Fruit fly (Drosophila melanogaster): ENCODE measurements around the gene CG3402.
A peak's percentile ranks its signal among the peaks of the same experiment; 100 is the strongest.

Gene CG3402

dm6 chr3L:648155-649024 lies 4.3 kb downstream of the CG3402 start, which contains the start of gene Gale (continued):
- TF ChIP-seq bowl (GFP tag; IDR thresholded peaks at IDR 0.05), result no peak; the same call in 1 of the 2 replicates
- no peak for TF ChIP-seq seq (GFP tag; IDR thresholded peaks at IDR 0.05)
- TF ChIP-seq peb (GFP tag; IDR thresholded peaks at IDR 0.05), result no peak
- TF ChIP-seq amos (GFP tag; IDR thresholded peaks at IDR 0.05; ENCODE audit: partially characterized antibody), result peak; percentile 73
- TF ChIP-seq nmo (GFP tag; optimal IDR thresholded peaks at IDR 0.05), result no peak
- no peak for TF ChIP-seq CG11398 (GFP tag; optimal IDR thresholded peaks at IDR 0.05)
- TF ChIP-seq CG7963 (GFP tag; IDR thresholded peaks at IDR 0.05; ENCODE audit: partially characterized antibody), result 0 out of 3 replicates have a peak, but pooled peaks have one; percentile 12
- 0 out of 4 replicates have a peak, but pooled peaks have one; percentile 4 for TF ChIP-seq Gug (GFP tag; IDR thresholded peaks at IDR 0.05)
- TF ChIP-seq dan (GFP tag; IDR thresholded peaks at IDR 0.05), result no peak
- peak; percentile 72 for TF ChIP-seq CG34376 (GFP tag; optimal IDR thresholded peaks at IDR 0.05)
- TF ChIP-seq ttk (GFP tag; IDR thresholded peaks at IDR 0.05), result no peak
- TF ChIP-seq CG18599 (GFP tag; optimal IDR thresholded peaks at IDR 0.05), result no peak
- no peak for TF ChIP-seq CHES-1-like (GFP tag; optimal IDR thresholded peaks at IDR 0.05)
- peak; percentile 32 for TF ChIP-seq exex (tag; optimal IDR thresholded peaks at IDR 0.05)
- no peak for TF ChIP-seq CG9609 (GFP tag; optimal IDR thresholded peaks at IDR 0.05)
- TF ChIP-seq fru (optimal IDR thresholded peaks at IDR 0.05), result no peak
- peak; percentile 97 for TF ChIP-seq chinmo (GFP tag; IDR thresholded peaks at IDR 0.05; ENCODE audit: partially characterized antibody)
- TF ChIP-seq Myb (GFP tag; optimal IDR thresholded peaks at IDR 0.05), result peak; percentile 59
- no peak for TF ChIP-seq Lim3 (GFP tag; IDR thresholded peaks at IDR 0.05)
- no peak for TF ChIP-seq chn (GFP tag; optimal IDR thresholded peaks at IDR 0.05)
- TF ChIP-seq CG13287 (GFP tag; IDR thresholded peaks at IDR 0.05; ENCODE audit: partially characterized antibody), result peak; percentile 76
- no peak for TF ChIP-seq CG1529 (GFP tag; optimal IDR thresholded peaks at IDR 0.05)
- TF ChIP-seq CG16813 (GFP tag; IDR thresholded peaks at IDR 0.05; ENCODE audit: partially characterized antibody), result peak; percentile 65
- no peak for TF ChIP-seq gcm2 (GFP tag; optimal IDR thresholded peaks at IDR 0.05)
- TF ChIP-seq Poxn (GFP tag; IDR thresholded peaks at IDR 0.05), result no peak
- no peak for TF ChIP-seq tio (GFP tag; optimal IDR thresholded peaks at IDR 0.05)
- TF ChIP-seq vnd (GFP tag; IDR thresholded peaks at IDR 0.05; ENCODE audit: partially characterized antibody), result peak; percentile 53; the same call in 1 of the 3 replicates
- TF ChIP-seq CG8281 (tag; optimal IDR thresholded peaks at IDR 0.05), result no peak
- peak; percentile 43; the same call in 1 of the 2 replicates for TF ChIP-seq inv (GFP tag; IDR thresholded peaks at IDR 0.05; ENCODE audit: partially characterized antibody)
- TF ChIP-seq CG12744 (GFP tag; optimal IDR thresholded peaks at IDR 0.05), result no peak
- TF ChIP-seq Dad (GFP tag; optimal IDR thresholded peaks at IDR 0.05), result peak; percentile 30
- peak; percentile 60; the same call in 1 of the 2 replicates for TF ChIP-seq hbn (GFP tag; IDR thresholded peaks at IDR 0.05; ENCODE audit: partially characterized antibody)
- peak; percentile 71 for TF ChIP-seq Dp (GFP tag; optimal IDR thresholded peaks at IDR 0.05)
- TF ChIP-seq pnt (GFP tag; optimal IDR thresholded peaks at IDR 0.05), result no peak
- TF ChIP-seq CG42726 (GFP tag; IDR thresholded peaks at IDR 0.05; ENCODE audit: partially characterized antibody), result peak; percentile 45; the same call in 1 of the 2 replicates
- no peak for TF ChIP-seq Taf1 (GFP tag; IDR thresholded peaks at IDR 0.05)
- peak; percentile 43 for TF ChIP-seq CG2116 (GFP tag; optimal IDR thresholded peaks at IDR 0.05)
- TF ChIP-seq Hsf (GFP tag; optimal IDR thresholded peaks at IDR 0.05), result no peak
- no peak for TF ChIP-seq fd3F (GFP tag; optimal IDR thresholded peaks at IDR 0.05)
- no peak for TF ChIP-seq dm (GFP tag; optimal IDR thresholded peaks at IDR 0.05)
- TF ChIP-seq Hr3 (GFP tag; optimal IDR thresholded peaks at IDR 0.05), result no peak
- TF ChIP-seq CTCF (GFP tag; optimal IDR thresholded peaks at IDR 0.05), result peak; percentile 4
- no peak for TF ChIP-seq Hmx (GFP tag; optimal IDR thresholded peaks at IDR 0.05)
- peak; percentile 5 for TF ChIP-seq caup (GFP tag; optimal IDR thresholded peaks at IDR 0.05; ENCODE audit: severe bottlenecking)
- TF ChIP-seq Antp (GFP tag; optimal IDR thresholded peaks at IDR 0.05), result no peak
- no peak for TF ChIP-seq scrt (GFP tag; optimal IDR thresholded peaks at IDR 0.05)
- no peak for TF ChIP-seq pros (GFP tag; optimal IDR thresholded peaks at IDR 0.05)
- TF ChIP-seq ham (GFP tag; IDR thresholded peaks at IDR 0.05), result no peak
- no peak for TF ChIP-seq tin (GFP tag; optimal IDR thresholded peaks at IDR 0.05)

Measured in whole organism, embryonic.